Fruit fly (Drosophila melanogaster): ENCODE data around the gene P5cr.

The P5cr gene

dm6 chr3R:18997388-18998287 is 31.1 kb upstream of the P5cr start:
- TF ChIP-seq CG17801 (GFP tag; optimal IDR thresholded peaks at IDR 0.05; ENCODE audit: partially characterized antibody) = no peak

DNA sequence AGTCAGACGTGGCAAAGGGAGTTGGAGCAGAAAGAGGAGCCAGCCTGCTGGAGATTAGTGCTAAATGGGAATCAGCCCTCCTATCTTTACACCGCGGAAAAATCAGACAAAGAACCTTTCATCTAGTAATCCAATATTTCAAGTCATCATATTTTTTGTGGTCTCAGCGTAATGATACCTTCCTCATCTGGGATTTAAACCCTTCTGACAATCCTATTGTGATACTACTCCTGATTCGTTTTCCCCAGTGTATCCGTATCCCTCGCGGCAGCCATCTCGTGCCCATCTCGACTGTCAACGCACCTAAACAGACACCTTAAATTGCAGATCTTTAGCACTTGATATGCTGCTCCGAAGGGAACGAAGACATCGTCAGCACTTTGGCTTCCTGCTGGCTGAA is 30.4 kb upstream of the P5cr start:
- no peak for TF ChIP-seq CG17801 (GFP tag; optimal IDR thresholded peaks at IDR 0.05; ENCODE audit: partially characterized antibody)

dm6 chr3R:18999906-19000451 is 28.8 kb upstream of the P5cr start:
- no peak for TF ChIP-seq CG17801 (GFP tag; optimal IDR thresholded peaks at IDR 0.05; ENCODE audit: partially characterized antibody)

- TF ChIP-seq CG17801 (GFP tag; optimal IDR thresholded peaks at IDR 0.05; ENCODE audit: partially characterized antibody) = no peak
Measured at dm6 chr3R:19001701-19002100, 27.0 kb upstream of the P5cr start.

dm6 chr3R:19010923-19011322 is 17.8 kb upstream of the P5cr start:
- no peak for TF ChIP-seq CG17801 (GFP tag; optimal IDR thresholded peaks at IDR 0.05; ENCODE audit: partially characterized antibody)

dm6 chr3R:19011885-19012284 is 16.8 kb upstream of the P5cr start:
- TF ChIP-seq CG17801 (GFP tag; optimal IDR thresholded peaks at IDR 0.05; ENCODE audit: partially characterized antibody) = no peak

DNA sequence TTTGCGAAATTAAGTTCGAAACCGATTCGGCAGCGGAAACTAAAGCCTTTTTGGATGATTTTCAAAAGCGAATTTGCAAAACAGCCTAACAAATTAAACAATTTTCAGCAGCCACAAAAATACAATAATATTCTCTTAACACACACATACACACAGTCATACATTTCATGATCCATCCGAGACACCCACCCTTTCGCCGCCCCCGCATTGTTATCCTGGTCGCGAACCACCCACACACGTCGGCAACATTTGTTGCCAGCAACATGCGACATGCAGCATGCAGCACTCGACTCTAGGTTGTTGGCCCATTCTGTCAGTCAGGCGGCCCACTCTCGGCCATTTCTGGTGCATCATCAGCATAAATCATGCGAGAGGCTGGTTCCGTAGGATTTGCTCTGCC is 14.7 kb upstream of the P5cr start:
- TF ChIP-seq CG17801 (GFP tag; optimal IDR thresholded peaks at IDR 0.05; ENCODE audit: partially characterized antibody) = no peak

DNA sequence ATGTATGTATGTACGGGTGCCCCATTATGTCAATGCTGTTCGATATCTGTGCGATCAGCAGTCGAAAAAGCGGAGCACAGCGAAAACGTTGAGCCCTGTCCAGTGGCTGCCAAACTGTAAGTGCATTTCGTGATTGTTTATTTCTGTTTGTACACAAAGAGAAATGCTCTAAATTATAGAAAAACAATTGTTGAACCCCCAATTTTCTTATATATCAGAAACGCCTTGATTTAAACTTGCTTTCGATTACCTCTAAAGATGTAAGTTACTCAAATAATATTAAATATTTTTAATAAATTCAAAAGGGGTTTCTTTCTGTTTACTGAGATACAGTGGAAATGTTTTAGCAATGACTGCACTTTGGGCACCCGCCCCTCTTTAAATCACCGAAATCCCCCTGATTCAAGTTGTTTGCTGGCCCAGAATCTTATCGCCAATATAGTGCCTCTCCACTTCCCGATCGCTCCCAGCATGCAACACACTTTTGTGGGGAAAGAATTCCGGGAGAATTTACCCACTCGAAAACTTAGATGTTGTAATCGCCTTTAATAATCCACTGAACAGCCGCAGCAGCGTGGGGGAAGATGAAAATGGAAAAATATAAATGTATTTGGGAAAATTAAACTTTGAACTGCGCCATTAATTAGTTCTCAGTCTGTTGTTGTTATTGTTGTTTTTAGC is 13.8 kb upstream of the P5cr start:
- TF ChIP-seq CG17801 (GFP tag; optimal IDR thresholded peaks at IDR 0.05; ENCODE audit: partially characterized antibody) = peak; percentile 69

dm6 chr3R:19015423-19015810 is 13.3 kb upstream of the P5cr start:
- no peak for TF ChIP-seq CG17801 (GFP tag; optimal IDR thresholded peaks at IDR 0.05; ENCODE audit: partially characterized antibody)

DNA sequence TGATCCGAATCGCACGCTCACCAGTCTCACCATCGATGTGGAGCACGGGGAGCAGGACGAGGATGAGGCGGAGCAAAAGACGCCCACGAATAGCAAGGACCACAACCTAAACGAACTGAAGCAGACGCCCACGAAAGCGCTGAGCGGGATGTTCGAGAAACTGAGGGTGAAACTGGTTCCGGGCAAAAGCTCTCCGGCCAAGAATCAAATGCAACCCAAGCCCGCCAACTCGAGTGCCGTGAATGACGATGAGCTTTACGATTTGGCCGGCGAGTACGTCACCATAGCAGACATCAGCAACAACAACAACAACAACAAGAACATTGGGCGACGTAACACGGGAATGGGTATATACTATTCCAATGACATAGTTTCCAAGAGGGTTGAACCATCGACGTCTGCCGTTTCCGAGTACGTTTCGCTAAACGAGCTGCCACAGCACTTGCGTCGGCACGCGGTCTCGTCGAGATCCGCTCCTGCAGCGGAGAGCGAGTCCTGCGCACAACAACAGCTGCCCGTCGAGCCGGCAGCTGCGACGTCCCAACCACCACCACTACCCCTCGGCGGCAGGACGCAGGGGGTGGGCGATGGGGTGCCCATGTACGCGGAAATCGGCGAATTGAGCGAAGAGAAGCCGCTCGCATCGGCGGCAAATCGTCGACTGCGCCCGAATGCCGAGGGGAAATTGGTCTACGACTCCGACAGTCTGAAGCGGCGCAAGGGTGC is 11.2 kb upstream of the P5cr start:
- TF ChIP-seq CG17801 (GFP tag; optimal IDR thresholded peaks at IDR 0.05; ENCODE audit: partially characterized antibody) = no peak

dm6 chr3R:19023862-19024261 is 4.9 kb upstream of the P5cr start, which contains the start of the genes CG6005 and CG14286:
TSS of gene CG6005 (minus strand) at chr3R:19024030.
TSS of gene CG14286 (plus strand) at chr3R:19024092.
- TF ChIP-seq CG17801 (GFP tag; optimal IDR thresholded peaks at IDR 0.05; ENCODE audit: partially characterized antibody) = no peak

DNA sequence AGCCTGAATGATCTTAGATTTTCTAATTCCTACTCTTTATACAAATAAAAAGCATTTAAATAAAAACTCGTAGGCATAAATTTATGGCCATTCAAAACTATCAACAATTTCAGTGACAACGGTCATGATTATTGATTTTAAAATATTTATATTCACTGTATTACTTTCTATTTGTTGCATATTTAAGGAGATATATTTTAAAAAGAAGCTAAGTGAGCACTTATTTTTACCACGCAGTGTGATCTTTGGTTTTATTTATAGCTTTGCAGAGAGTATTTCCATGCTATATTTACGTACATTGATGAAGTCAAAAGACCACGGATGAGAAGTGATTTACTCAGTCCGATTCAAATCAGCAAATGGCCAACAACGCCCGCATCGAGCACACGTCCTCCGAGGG is 4.0 kb upstream of the P5cr start, which contains the start of gene CG14285:
CG14285 (plus strand) TSS at position 339 of the 400 bp plus-strand sequence.
- no peak for TF ChIP-seq CG17801 (GFP tag; optimal IDR thresholded peaks at IDR 0.05; ENCODE audit: partially characterized antibody)

DNA sequence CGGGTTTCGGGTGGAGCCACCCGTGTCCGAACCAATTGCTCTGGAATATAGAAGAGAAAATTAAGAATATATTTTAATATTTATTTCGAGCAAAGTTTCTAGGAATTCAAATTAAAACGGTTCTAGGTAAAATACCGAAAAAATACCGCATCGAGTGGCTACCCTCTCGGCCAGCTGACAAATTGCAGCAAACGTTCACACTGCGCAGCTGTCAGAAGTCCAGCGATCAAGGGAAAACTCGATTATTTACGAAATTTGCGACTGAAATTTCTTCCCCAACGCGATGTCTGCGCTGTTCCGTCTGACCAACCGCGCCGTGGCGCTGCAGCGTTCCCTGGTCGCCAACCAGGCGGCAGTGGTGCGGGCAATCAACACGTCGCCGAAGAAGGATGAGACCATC is 1.6 kb upstream of the P5cr start, which contains the start of gene NP15.6:
NP15.6 (plus strand) TSS at position 204 of the 400 bp plus-strand sequence.
- no peak for TF ChIP-seq CG17801 (GFP tag; optimal IDR thresholded peaks at IDR 0.05; ENCODE audit: partially characterized antibody)

DNA sequence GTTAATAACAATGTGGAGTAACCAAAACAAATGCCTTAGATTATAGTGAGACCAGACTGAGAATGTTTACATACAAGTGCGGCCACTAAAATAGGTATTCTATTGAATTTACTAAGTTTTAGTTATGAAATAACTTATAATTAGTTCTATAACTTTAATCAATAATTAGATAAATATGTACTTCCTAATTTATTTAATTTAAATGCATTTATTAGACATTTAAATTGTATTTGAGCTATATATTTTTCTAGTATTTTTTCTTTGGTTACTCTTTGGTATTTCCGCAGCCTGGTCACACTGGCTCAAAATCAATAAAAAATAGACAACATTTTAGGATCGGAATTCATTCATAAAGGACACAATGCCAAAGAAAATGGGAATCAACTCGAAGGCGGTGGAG is 2.5 kb downstream of the P5cr start, which contains the start of the genes Prp18 and CG6013:
Prp18 (minus strand) TSS at position 62 of the 400 bp plus-strand sequence.
CG6013 (plus strand) TSS at position 294 of the 400 bp plus-strand sequence.
- TF ChIP-seq CG17801 (GFP tag; optimal IDR thresholded peaks at IDR 0.05; ENCODE audit: partially characterized antibody) = peak; percentile 57

DNA sequence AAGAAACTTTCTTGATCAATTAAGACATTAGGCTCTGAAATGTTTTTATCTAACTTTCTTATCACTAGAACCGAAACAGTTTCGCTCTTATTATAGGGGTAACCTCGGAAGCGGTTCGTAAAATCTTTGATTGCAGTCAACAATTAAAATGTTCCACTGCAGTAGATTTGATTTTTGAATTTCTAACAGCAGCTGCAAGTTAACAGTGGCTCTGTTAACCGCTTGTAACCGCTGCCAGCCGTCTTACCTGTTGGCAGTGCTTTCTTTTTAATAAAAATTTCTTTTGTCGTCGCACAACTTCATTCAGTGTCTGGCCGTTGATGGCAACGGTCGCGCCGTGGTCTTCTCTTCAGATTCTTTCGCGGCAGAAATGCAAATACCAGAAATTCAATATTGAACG is 4.5 kb downstream of the P5cr start, which contains the start of gene CG6026:
CG6026 (plus strand) TSS at position 301 of the 400 bp plus-strand sequence.
- TF ChIP-seq CG17801 (GFP tag; optimal IDR thresholded peaks at IDR 0.05; ENCODE audit: partially characterized antibody) = no peak

Data from ovary, adult (tissue).